Fruit fly (Drosophila melanogaster) Kc167 (cell line): ENCODE results near the gene CG9150.

ENCODE experiments used
- Myc ChIP-seq: fragments of >200 bp; optimal IDR thresholded peaks from 2 replicates; lab custom pipeline; 2017; ENCODE audit warnings: missing external identifiers
- Sin3A ChIP-seq: fragments of >200 bp; optimal IDR thresholded peaks from 2 replicates; lab custom pipeline; 2018; ENCODE audit warnings: missing external identifiers
- h ChIP-seq: fragments of >200 bp; optimal IDR thresholded peaks from 3 replicates; lab custom pipeline; 2018; ENCODE audit warnings: missing external identifiers
- insv ChIP-seq: fragments of >200 bp; optimal IDR thresholded peaks from 3 replicates; lab custom pipeline; 2018; ENCODE audit warnings: missing external identifiers
- psq ChIP-seq: fragments of >200 bp; optimal IDR thresholded peaks from 2 replicates; lab custom pipeline; 2017; ENCODE audit warnings: missing external identifiers
- ttk ChIP-seq: sonication (Bioruptor generic); optimal IDR thresholded peaks from 2 replicates; lab custom pipeline; 2017; ENCODE audit warnings: missing external identifiers

The CG9150 gene

DNA sequence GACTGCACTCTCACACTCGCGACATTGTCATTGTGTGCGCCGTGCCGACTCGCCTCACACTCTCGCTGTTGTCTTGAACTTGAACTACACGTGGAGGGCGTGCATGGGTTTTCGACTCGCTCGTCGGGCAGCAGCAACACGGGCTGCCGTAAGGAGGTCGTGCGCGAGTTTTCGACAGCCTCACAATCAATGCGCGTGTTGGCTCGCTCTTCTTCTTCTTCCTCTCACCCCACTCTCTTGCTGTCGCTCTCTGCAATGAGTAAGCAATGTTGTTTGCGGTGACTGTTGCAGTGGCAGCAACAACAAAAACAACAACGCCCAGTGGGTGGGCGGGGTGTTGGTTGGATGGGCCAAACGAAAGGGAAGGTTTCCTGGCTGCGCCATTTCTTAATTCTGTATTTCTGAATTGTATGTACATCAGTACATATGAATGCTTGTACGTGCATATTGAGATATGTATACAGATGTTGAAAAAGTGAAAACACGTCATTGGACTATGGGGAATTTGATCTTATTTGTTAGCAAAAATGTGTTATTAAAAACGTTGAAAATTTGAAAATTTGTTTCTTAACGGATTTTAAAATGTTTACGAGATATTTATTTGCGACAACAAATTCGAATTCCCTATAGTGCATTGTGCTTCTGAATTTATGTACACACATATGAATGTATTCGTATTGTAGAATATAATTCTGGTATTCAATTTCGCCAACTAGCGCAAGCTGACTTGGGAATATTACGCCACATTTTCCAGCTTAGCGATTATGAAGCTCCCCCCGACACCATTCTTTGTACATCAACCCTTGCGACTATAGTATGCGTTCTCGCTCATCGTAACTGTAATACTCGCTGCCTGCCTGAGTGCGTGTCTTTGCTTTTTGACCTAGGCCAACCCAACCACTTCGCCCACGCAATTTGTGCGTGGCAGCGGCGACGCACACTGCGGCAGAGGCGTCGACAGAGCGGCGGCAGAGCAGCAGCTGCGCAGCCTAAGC, 20.3 kb upstream of the CG9150 start:
- TF ChIP-seq Myc (lab: Kevin White, UChicago), result no peak
- no peak for TF ChIP-seq psq (lab: Kevin White, UChicago)

- TF ChIP-seq insv (lab: Kevin White, UChicago) (no peak), Sin3A (lab: Kevin White, UChicago) (no peak), psq (lab: Kevin White, UChicago) (no peak), Myc (lab: Kevin White, UChicago) (no peak), h (lab: Kevin White, UChicago) (no peak), ttk (lab: Kevin White, UChicago) (no peak)
Observed at dm6 chr2L:6087685-6088084, 19.3 kb upstream of the CG9150 start.

dm6 chr2L:6086771-6087170, 18.4 kb upstream of the CG9150 start:
- TF ChIP-seq h (lab: Kevin White, UChicago), result no peak
- no peak for TF ChIP-seq insv (lab: Kevin White, UChicago)
- TF ChIP-seq Sin3A (lab: Kevin White, UChicago), result no peak
- TF ChIP-seq psq (lab: Kevin White, UChicago), result no peak
- no peak for TF ChIP-seq ttk (lab: Kevin White, UChicago)
- TF ChIP-seq Myc (lab: Kevin White, UChicago), result no peak

dm6 chr2L:6085733-6086317, 17.4 kb upstream of the CG9150 start:
- TF ChIP-seq insv (lab: Kevin White, UChicago) (no peak), ttk (lab: Kevin White, UChicago) (no peak), h (lab: Kevin White, UChicago) (no peak), psq (lab: Kevin White, UChicago) (no peak), Sin3A (lab: Kevin White, UChicago) (no peak), Myc (lab: Kevin White, UChicago) (no peak)

DNA sequence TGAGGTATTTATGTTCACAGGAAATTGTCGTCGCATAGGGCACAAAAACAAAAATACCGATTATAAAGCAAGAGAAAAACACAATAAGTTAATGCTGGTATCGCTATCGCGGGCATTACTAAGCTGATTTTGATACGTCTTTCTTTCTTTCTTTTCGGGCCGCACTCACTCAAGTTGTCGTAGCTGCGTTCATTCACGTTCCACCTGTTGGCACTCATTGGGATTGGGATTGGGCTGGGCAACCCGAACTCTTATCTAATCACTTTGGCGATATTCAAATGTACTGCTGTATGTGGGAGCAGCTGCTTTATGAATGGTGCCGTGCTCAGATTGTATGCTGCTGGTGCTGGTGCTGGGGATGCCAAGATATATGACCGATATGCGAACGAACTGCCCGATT, 16.3 kb upstream of the CG9150 start:
- TF ChIP-seq Myc (lab: Kevin White, UChicago) (no peak), psq (lab: Kevin White, UChicago) (no peak), Sin3A (lab: Kevin White, UChicago) (no peak), insv (lab: Kevin White, UChicago) (no peak), ttk (lab: Kevin White, UChicago) (no peak), h (lab: Kevin White, UChicago) (no peak)

dm6 chr2L:6082936-6083627, 14.7 kb upstream of the CG9150 start:
- TF ChIP-seq ttk (lab: Kevin White, UChicago), result no peak
- no peak for TF ChIP-seq Sin3A (lab: Kevin White, UChicago)
- TF ChIP-seq h (lab: Kevin White, UChicago), result no peak
- no peak for TF ChIP-seq Myc (lab: Kevin White, UChicago)
- no peak for TF ChIP-seq insv (lab: Kevin White, UChicago)
- TF ChIP-seq psq (lab: Kevin White, UChicago), result no peak

dm6 chr2L:6082157-6082645, 13.8 kb upstream of the CG9150 start, which contains the start of gene Kr-h1:
Gene Kr-h1 (plus strand): TSS chr2L:6082603.
- TF ChIP-seq insv (lab: Kevin White, UChicago) (no peak), ttk (lab: Kevin White, UChicago) (no peak), psq (lab: Kevin White, UChicago) (no peak), Sin3A (lab: Kevin White, UChicago) (no peak), Myc (lab: Kevin White, UChicago) (no peak), h (lab: Kevin White, UChicago) (no peak)

DNA sequence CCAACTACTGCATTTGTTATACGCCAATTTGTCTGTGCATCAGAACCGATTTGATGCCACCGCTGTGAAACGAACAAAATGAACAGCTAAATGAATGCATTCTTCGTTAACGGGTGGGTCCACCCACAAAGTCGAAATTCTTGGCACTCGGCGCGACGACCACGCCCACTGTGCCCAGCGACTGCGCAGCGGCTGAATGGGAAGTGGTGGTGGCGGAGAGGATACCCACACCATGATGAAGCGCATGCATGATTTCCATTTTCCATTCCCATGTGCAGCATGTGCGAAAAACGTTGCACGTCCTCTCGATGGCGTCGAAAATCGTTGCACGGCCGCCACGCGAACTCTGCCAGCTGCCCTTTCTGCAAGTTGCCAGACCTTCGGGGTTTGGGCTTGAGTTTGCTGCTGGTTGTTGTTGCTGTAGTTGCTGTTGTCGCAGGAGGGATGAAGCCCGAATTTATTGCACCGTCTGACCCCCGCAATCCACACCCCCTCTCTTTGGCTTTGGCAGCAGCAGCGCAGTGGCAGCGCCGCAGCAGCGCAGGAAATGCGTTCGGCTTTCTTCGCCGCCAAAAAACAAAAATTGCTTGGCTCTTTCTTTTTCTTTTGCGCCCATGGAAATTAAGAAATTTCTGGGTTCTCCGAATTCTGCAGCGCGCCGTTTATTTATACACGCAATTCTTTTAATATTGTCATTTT, 12.9 kb upstream of the CG9150 start:
- TF ChIP-seq Myc (lab: Kevin White, UChicago), result no peak
- TF ChIP-seq psq (lab: Kevin White, UChicago), result no peak
- TF ChIP-seq Sin3A (lab: Kevin White, UChicago), result no peak
- TF ChIP-seq h (lab: Kevin White, UChicago), result no peak
- TF ChIP-seq insv (lab: Kevin White, UChicago), result no peak
- no peak for TF ChIP-seq ttk (lab: Kevin White, UChicago)

DNA sequence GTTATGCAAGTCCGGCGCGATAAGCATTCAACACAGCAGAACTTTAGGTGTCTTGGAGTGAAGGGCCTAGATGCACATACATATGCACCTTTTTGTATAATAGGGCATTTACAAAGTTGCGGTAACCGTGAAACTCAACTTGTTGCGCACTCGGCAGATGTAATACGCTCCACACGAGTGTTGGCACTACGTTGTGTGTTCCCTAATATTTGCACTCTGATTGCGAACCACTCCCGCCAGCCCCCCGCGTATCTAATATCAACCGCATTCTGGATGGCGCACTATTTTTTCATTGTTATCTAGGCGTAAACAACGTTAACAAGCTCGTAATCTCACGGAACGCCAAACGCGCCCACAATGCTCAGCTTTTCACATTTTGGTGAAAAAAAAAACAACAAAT, 11.9 kb upstream of the CG9150 start:
- no peak for TF ChIP-seq insv (lab: Kevin White, UChicago)
- no peak for TF ChIP-seq psq (lab: Kevin White, UChicago)
- no peak for TF ChIP-seq ttk (lab: Kevin White, UChicago)
- TF ChIP-seq Sin3A (lab: Kevin White, UChicago), result no peak
- TF ChIP-seq Myc (lab: Kevin White, UChicago), result no peak
- no peak for TF ChIP-seq h (lab: Kevin White, UChicago)

DNA sequence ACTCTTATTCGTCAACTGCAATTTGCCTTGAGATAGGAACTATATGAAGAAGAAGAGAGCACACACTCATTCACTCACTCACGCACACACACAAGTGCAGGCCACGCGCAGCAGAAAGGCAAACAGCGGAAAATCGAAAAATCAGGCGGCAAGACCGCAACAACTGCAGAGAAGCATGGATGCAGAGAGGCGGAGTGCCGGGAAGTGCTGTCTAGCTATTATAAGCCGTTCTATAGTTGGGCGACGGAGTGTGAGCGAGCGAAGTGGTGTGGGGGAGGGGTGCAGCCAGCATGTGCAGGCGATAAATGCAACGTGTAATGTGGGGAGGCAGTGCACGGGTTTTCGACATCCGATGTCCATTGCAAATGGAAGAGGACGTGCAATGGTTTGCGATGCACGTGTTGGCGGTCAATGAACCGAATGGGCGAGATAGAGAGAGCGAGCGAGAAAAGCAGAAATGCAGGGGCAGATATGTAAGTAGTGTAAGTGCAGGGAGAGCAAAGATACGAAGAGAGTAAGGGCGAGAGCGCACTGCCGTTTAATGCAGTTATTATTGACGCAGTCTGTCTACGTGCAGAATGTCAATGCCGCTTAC, 10.5 kb upstream of the CG9150 start:
- TF ChIP-seq ttk (lab: Kevin White, UChicago) (no peak), Sin3A (lab: Kevin White, UChicago) (no peak), Myc (lab: Kevin White, UChicago) (no peak), psq (lab: Kevin White, UChicago) (no peak), insv (lab: Kevin White, UChicago) (no peak), h (lab: Kevin White, UChicago) (no peak)
